Worm (Caenorhabditis elegans) whole organism, midembryonic: ENCODE measurements around the gene Y51A2A.6.

Source experiments
- cog-1 ChIP-seq: sonication (generic microtip); optimal IDR thresholded peaks from 2 replicates; lab custom pipeline; 2016; ENCODE audit warnings: missing genetic modification characterization, missing compliant biosample characterization
- flt-1 ChIP-seq: fragments of 200-800 bp; sonication (Bioruptor generic); IDR thresholded peaks from 2 replicates; pipeline ENCODE4 v1.3.6; 2022; ENCODE audit warnings: missing genetic modification characterization, missing compliant biosample characterization
- med-1 ChIP-seq: sonication (generic microtip); optimal IDR thresholded peaks from 2 replicates; lab custom pipeline; 2017; ENCODE audit warnings: missing genetic modification characterization, mild to moderate bottlenecking, missing compliant biosample characterization, antibody characterized with exemption, missing genetic modification reagents; ENCODE audit not compliant: insufficient read depth
- ref-1 ChIP-seq: fragments of 200-800 bp; sonication (Bioruptor generic); conservative IDR thresholded peaks from 2 replicates; pipeline ENCODE4 v1.3.6; 2022; ENCODE audit warnings: missing genetic modification reagents, missing genetic modification characterization, missing compliant biosample characterization
- tab-1 ChIP-seq: fragments of 200-800 bp; sonication (Bioruptor generic); IDR thresholded peaks from 2 replicates; pipeline ENCODE4 v1.3.6; 2022; ENCODE audit warnings: missing genetic modification characterization, missing compliant biosample characterization
- ztf-23 ChIP-seq: fragments of 200-800 bp; sonication (Bioruptor generic); IDR thresholded peaks from 2 replicates; pipeline ENCODE4 v1.3.6; 2022; ENCODE audit warnings: missing genetic modification reagents, missing genetic modification characterization, missing compliant biosample characterization
- ztf-29 ChIP-seq: fragments of 200-800 bp; sonication (Bioruptor generic); IDR thresholded peaks from 2 replicates; pipeline ENCODE4 v1.3.6; 2022; ENCODE audit warnings: missing genetic modification reagents, missing genetic modification characterization, missing compliant biosample characterization

- TF ChIP-seq ztf-29 = no peak
- no peak for TF ChIP-seq ztf-23
- TF ChIP-seq ref-1 (GFP tag; lab: Robert Waterston, UW) = no peak
- TF ChIP-seq cog-1 = no peak
- TF ChIP-seq med-1 (GFP tag; lab: Kevin White, UChicago) = no peak
- TF ChIP-seq tab-1 (GFP tag; lab: Robert Waterston, UW) = no peak
- no peak for TF ChIP-seq flt-1 (GFP tag; lab: Robert Waterston, UW)
Measured at ce11 chrV:18270403-18270802, 32.1 kb upstream of the Y51A2A.6 start, which contains the start of gene Y37H2C.4.
